Worm (Caenorhabditis elegans) whole organism, L1 larva: ENCODE results near the gene W04E12.5.
A peak's percentile ranks its signal among the peaks of the same experiment; 100 is the strongest.

Experiments used
- C04F5.9 ChIP-seq: sonication (generic microtip); optimal IDR thresholded peaks from 2 replicates; lab custom pipeline; 2016; ENCODE audit warnings: missing genetic modification characterization, missing compliant biosample characterization
- C16A3.4 ChIP-seq: fragments of 150-350 bp; optimal IDR thresholded peaks from 2 replicates; lab custom pipeline; 2014; ENCODE audit warnings: missing biosample characterization, missing genetic modification characterization
- C34B4.2 ChIP-seq: sonication (generic microtip); optimal IDR thresholded peaks from 2 replicates; lab custom pipeline; 2017; ENCODE audit warnings: mild to moderate bottlenecking, missing genetic modification characterization, missing compliant biosample characterization
- F16B12.6 ChIP-seq: fragments of 150-350 bp; optimal IDR thresholded peaks from 2 replicates; lab custom pipeline; 2014; ENCODE audit warnings: missing biosample characterization, missing genetic modification characterization
- aha-1 ChIP-seq: fragments of 150-350 bp; optimal IDR thresholded peaks from 2 replicates; lab custom pipeline; 2014; ENCODE audit warnings: missing biosample characterization, missing genetic modification characterization
- ceh-8 ChIP-seq: fragments of 200-800 bp; sonication (Bioruptor generic); optimal IDR thresholded peaks from 2 replicates; lab custom pipeline; 2018; ENCODE audit warnings: mild to moderate bottlenecking, missing genetic modification characterization, moderate library complexity, missing compliant biosample characterization
- ceh-82 ChIP-seq, 3 experiments: fragments of 150-350 bp in 1 of 3; sonication (generic microtip) in 2 of 3; optimal IDR thresholded peaks; 2 replicates each; lab custom pipeline; 2014 to 2017; ENCODE audit warnings: missing biosample characterization in 3 of 3, missing genetic modification characterization in 3 of 3
- ces-1 ChIP-seq: fragments of 150-350 bp; optimal IDR thresholded peaks from 2 replicates; lab custom pipeline; 2014; ENCODE audit warnings: missing biosample characterization, missing genetic modification reagents, missing genetic modification characterization
- dsc-1 ChIP-seq: sonication (generic microtip); optimal IDR thresholded peaks from 2 replicates; lab custom pipeline; 2016; ENCODE audit warnings: mild to moderate bottlenecking, missing genetic modification characterization, missing compliant biosample characterization
- efl-1 ChIP-seq, 4 experiments: fragments of 150-350 bp; optimal IDR thresholded peaks in 3 of 4; peaks in 1 of 4; 1 replicate in 1 of 4; 2 replicates in 3 of 4; lab custom pipeline; 2014; ENCODE audit warnings: missing biosample characterization in 2 of 4, missing genetic modification characterization in 2 of 4, missing genetic modification reagents in 2 of 4
- ets-5 ChIP-seq: fragments of 200-800 bp; sonication (Bioruptor generic); IDR thresholded peaks from 2 replicates; pipeline ENCODE4 v1.3.6; 2022; ENCODE audit warnings: missing genetic modification characterization, missing compliant biosample characterization
- fkh-4 ChIP-seq: sonication (generic microtip); optimal IDR thresholded peaks from 2 replicates; lab custom pipeline; 2016; ENCODE audit warnings: missing compliant biosample characterization, missing genetic modification characterization, borderline replicate concordance
- fos-1 ChIP-seq: fragments of 150-350 bp; optimal IDR thresholded peaks from 2 replicates; lab custom pipeline; 2014; ENCODE audit warnings: missing biosample characterization, missing genetic modification characterization
- hlh-17 ChIP-seq: fragments of 200-800 bp; sonication (Bioruptor generic); optimal IDR thresholded peaks from 2 replicates; lab custom pipeline; 2018; ENCODE audit warnings: missing genetic modification characterization, mild to moderate bottlenecking, missing compliant biosample characterization, moderate library complexity, borderline replicate concordance
- isw-1 ChIP-seq: fragments of 200-800 bp; sonication (Bioruptor generic); IDR thresholded peaks from 2 replicates; pipeline ENCODE4 v1.3.6; 2022; ENCODE audit warnings: missing genetic modification characterization, missing compliant biosample characterization
- jun-1 ChIP-seq: fragments of 150-350 bp; optimal IDR thresholded peaks from 2 replicates; lab custom pipeline; 2014; ENCODE audit warnings: missing biosample characterization, missing genetic modification reagents, missing genetic modification characterization
- lin-13 ChIP-seq: fragments of 150-350 bp; optimal IDR thresholded peaks from 2 replicates; lab custom pipeline; 2014; ENCODE audit warnings: missing biosample characterization, missing genetic modification reagents, missing genetic modification characterization
- lin-35 ChIP-seq, 2 experiments: fragments of 150-350 bp; optimal IDR thresholded peaks; 2 replicates each; lab custom pipeline; 2014; ENCODE audit warnings: missing biosample characterization in 2 of 2, missing genetic modification characterization in 2 of 2, missing genetic modification reagents in 2 of 2
- mep-1 ChIP-seq: fragments of 150-350 bp; optimal IDR thresholded peaks from 2 replicates; lab custom pipeline; 2014; ENCODE audit warnings: missing biosample characterization, missing genetic modification characterization
- nhr-11 ChIP-seq: fragments of 150-350 bp; optimal IDR thresholded peaks from 2 replicates; lab custom pipeline; 2014; ENCODE audit warnings: missing biosample characterization, missing genetic modification characterization
- nhr-20 ChIP-seq: sonication (generic microtip); optimal IDR thresholded peaks from 2 replicates; lab custom pipeline; 2016; ENCODE audit warnings: mild to moderate bottlenecking, missing genetic modification characterization, missing compliant biosample characterization
- nhr-237 ChIP-seq: fragments of 150-350 bp; optimal IDR thresholded peaks from 2 replicates; lab custom pipeline; 2014; ENCODE audit warnings: missing biosample characterization, missing genetic modification characterization
- nhr-28 ChIP-seq: fragments of 150-350 bp; optimal IDR thresholded peaks from 2 replicates; lab custom pipeline; 2014; ENCODE audit warnings: missing biosample characterization, missing genetic modification characterization
- nhr-47 ChIP-seq: sonication (generic microtip); optimal IDR thresholded peaks from 2 replicates; lab custom pipeline; 2016; ENCODE audit warnings: mild to moderate bottlenecking, missing genetic modification characterization, moderate library complexity, missing compliant biosample characterization
- nhr-85 ChIP-seq: sonication (generic microtip); peaks from one replicate; lab custom pipeline; 2016; ENCODE audit warnings: missing genetic modification characterization, inconsistent platforms, missing compliant biosample characterization
- pag-3 ChIP-seq: sonication (generic microtip); optimal IDR thresholded peaks from 2 replicates; lab custom pipeline; 2017; ENCODE audit warnings: missing genetic modification characterization, mild to moderate bottlenecking, missing compliant biosample characterization, antibody characterized with exemption, borderline replicate concordance; ENCODE audit not compliant: insufficient read depth
- pax-3 ChIP-seq: fragments of 200-800 bp; sonication (Bioruptor generic); optimal IDR thresholded peaks from 2 replicates; lab custom pipeline; 2018; ENCODE audit warnings: mild to moderate bottlenecking, missing genetic modification characterization, moderate library complexity, missing compliant biosample characterization
- rnt-1 ChIP-seq: sonication (generic microtip); optimal IDR thresholded peaks from 2 replicates; lab custom pipeline; 2016; ENCODE audit warnings: mild to moderate bottlenecking, missing genetic modification characterization, moderate library complexity, missing compliant biosample characterization
- snpc-4 ChIP-seq: fragments of 150-350 bp; optimal IDR thresholded peaks from 2 replicates; lab custom pipeline; 2014; ENCODE audit warnings: missing biosample characterization, missing genetic modification characterization
- snu-23 ChIP-seq: sonication (generic microtip); optimal IDR thresholded peaks from 2 replicates; lab custom pipeline; 2016; ENCODE audit warnings: missing genetic modification characterization, missing compliant biosample characterization
- sptf-1 ChIP-seq: fragments of 150-350 bp; optimal IDR thresholded peaks from 2 replicates; lab custom pipeline; 2014; ENCODE audit warnings: missing biosample characterization, missing genetic modification characterization
- unc-62 ChIP-seq: fragments of 150-350 bp; optimal IDR thresholded peaks from 2 replicates; lab custom pipeline; 2014; ENCODE audit warnings: missing biosample characterization, missing genetic modification reagents, missing genetic modification characterization
- unc-86 ChIP-seq: sonication (generic microtip); optimal IDR thresholded peaks from 2 replicates; lab custom pipeline; 2016; ENCODE audit warnings: missing genetic modification characterization, missing compliant biosample characterization
- xbp-1 ChIP-seq: sonication (generic microtip); optimal IDR thresholded peaks from 2 replicates; lab custom pipeline; 2016; ENCODE audit warnings: missing genetic modification characterization, missing compliant biosample characterization
- ztf-11 ChIP-seq, 2 experiments: sonication (generic microtip); optimal IDR thresholded peaks; 2 replicates each; lab custom pipeline; 2016 to 2017; ENCODE audit warnings: missing genetic modification characterization in 2 of 2, missing biosample characterization in 1 of 2, missing compliant biosample characterization in 1 of 2

W04E12.5 gene

DNA sequence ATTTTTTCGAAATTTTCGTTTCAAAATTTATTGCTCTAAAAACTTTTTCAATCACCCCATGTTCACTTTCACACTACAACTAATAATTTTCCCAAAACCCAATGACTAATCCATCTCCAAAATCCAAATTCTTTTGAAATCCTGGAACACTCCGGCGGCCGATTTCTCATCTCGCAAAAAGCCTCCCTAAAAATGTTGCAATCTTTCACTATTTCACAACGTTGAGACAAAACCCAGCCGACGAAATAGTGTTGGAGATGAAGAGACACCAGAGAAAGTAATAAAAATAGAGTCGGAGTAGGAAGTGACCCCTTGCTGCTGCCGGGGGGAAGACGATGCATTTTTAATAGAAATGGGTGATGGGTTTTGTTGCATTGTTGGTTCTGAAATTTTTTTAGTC lies 21.4 kb upstream of the W04E12.5 start:
- peak in 2 of 3 experiments; percentile 3 to 4 for TF ChIP-seq ceh-82 (tag; optimal IDR thresholded peaks at IDR 0.05; lab: Kevin White, UChicago)
- TF ChIP-seq rnt-1, result peak; percentile 40
- TF ChIP-seq nhr-85 (tag; lab: Kevin White, UChicago), result peak; percentile 31
- peak; percentile 19 for TF ChIP-seq unc-86 (tag; lab: Kevin White, UChicago)
- TF ChIP-seq nhr-237, result no peak
- TF ChIP-seq, all 84 proteins: peak for 4

ce11 chrV:19727990-19728389 lies 18.0 kb upstream of the W04E12.5 start:
- TF ChIP-seq unc-62 (no peak), C04F5.9 (no peak), snpc-4 (tag; lab: Kevin White, UChicago) (no peak), fos-1 (tag; lab: Kevin White, UChicago) (no peak)

- TF ChIP-seq C16A3.4, result no peak
- TF ChIP-seq ztf-11 (tag; optimal IDR thresholded peaks at IDR 0.05; lab: Kevin White, UChicago), result no peak
- no peak for TF ChIP-seq lin-13 (GFP tag; lab: Kevin White, UChicago)
- no peak for TF ChIP-seq sptf-1 (tag; lab: Kevin White, UChicago)
- TF ChIP-seq fkh-4 (tag; lab: Kevin White, UChicago), result no peak
- TF ChIP-seq isw-1 (GFP tag; lab: Robert Waterston, UW), result no peak
- no peak for TF ChIP-seq unc-86 (tag; lab: Kevin White, UChicago)
- no peak for TF ChIP-seq lin-35 (GFP tag; optimal IDR thresholded peaks at IDR 0.05; lab: Kevin White, UChicago)
- no peak for TF ChIP-seq aha-1 (tag; lab: Kevin White, UChicago)
- no peak for TF ChIP-seq nhr-11 (tag; lab: Kevin White, UChicago)
- TF ChIP-seq snu-23 (GFP tag; lab: Kevin White, UChicago), result no peak
- TF ChIP-seq pax-3 (tag; lab: Kevin White, UChicago), result no peak
- no peak for TF ChIP-seq F16B12.6 (tag; lab: Kevin White, UChicago)
- TF ChIP-seq hlh-17 (GFP tag; lab: Kevin White, UChicago), result no peak
- TF ChIP-seq fos-1 (tag; lab: Kevin White, UChicago), result no peak
- no peak for TF ChIP-seq mep-1
- TF ChIP-seq xbp-1 (tag; lab: Kevin White, UChicago), result no peak
These were observed 17.2 kb upstream of the W04E12.5 start, which contains the start of gene Y116F11A.3 for ce11 chrV:19728731-19729130. Gene Y116F11A.3 (plus strand): TSS chrV:19729031.

ce11 chrV:19730280-19730679 lies 15.7 kb upstream of the W04E12.5 start, which contains the start of gene Y116F11A.1:
Gene Y116F11A.1 (plus strand): TSS chrV:19730580.
- TF ChIP-seq nhr-20 (tag; lab: Kevin White, UChicago) (no peak), pag-3 (tag; lab: Kevin White, UChicago) (no peak), jun-1 (tag; lab: Kevin White, UChicago) (no peak), ceh-8 (GFP tag; lab: Kevin White, UChicago) (no peak), nhr-28 (tag; lab: Kevin White, UChicago) (no peak), isw-1 (GFP tag; lab: Robert Waterston, UW) (no peak), ces-1 (no peak), C34B4.2 (no peak), ceh-82 (tag; optimal IDR thresholded peaks at IDR 0.05; lab: Kevin White, UChicago) (no peak), lin-13 (GFP tag; lab: Kevin White, UChicago) (no peak), ets-5 (no peak), sptf-1 (tag; lab: Kevin White, UChicago) (no peak), F16B12.6 (tag; lab: Kevin White, UChicago) (no peak), nhr-47 (tag; lab: Kevin White, UChicago) (no peak)

ce11 chrV:19733728-19734127 lies 12.2 kb upstream of the W04E12.5 start:
- TF ChIP-seq efl-1 (optimal IDR thresholded peaks at IDR 0.05; lab: Kevin White, UChicago) (no peak), efl-1 (GFP tag; optimal IDR thresholded peaks at IDR 0.05 in 1 of 2; lab: Kevin White, UChicago) (peak in 1 of 2 experiments; percentile 6), dsc-1 (tag; lab: Kevin White, UChicago) (no peak), lin-35 (GFP tag; optimal IDR thresholded peaks at IDR 0.05; lab: Kevin White, UChicago) (no peak)
